Worm (Caenorhabditis elegans): ENCODE measurements around the gene F39E9.14.

DNA sequence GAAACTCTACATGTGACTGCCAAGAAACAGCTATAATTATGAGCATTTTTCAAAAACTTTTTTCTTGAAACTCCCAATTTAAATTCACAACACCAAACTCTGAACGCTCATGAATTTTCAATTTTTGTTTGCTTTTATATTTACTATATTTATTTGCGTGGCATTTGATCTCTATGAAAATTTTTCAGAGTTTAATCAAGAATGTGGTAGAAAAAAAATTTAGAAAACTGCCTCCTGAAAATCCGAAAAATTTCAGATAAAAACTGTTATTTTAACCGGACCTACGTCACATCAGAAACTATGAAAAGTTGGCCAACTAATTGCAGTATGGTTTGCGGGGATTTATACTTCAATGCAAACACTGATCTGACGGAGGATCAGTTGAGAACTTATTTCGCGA lies 41.6 kb upstream of the F39E9.14 start, which contains the start of gene irld-27:
- TF ChIP-seq him-1 (tag; optimal IDR thresholded peaks at IDR 0.05) (no peak), W03F9.2 (tag; optimal IDR thresholded peaks at IDR 0.05) (no peak)
